Worm (Caenorhabditis elegans): ENCODE data around the gene sta-2.

DNA sequence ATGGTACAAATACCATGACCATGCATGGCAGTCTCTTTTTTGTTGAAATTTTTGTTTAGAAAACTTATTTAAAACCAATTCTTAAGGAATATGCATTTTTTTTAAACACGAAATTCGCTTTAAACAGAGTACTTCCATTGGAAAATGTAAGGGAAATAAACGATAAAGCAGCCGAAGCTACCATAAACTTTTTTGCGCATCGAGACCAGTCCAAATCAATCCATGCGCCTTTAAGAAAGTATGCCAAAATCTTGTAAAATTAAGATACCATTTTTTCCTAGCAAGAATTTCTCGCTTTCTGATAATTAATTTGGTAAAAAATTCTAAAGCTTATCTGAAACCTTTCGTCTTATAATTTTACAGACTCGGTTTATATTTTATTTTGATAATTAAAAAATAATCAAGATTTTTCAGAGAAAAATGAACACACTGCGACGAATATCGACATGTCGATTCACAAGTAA is 48.3 kb upstream of the sta-2 start, which contains the start of gene ZK287.7:
- no peak for TF ChIP-seq klf-2 (GFP tag; conservative IDR thresholded peaks at IDR 0.05)
- no peak for TF ChIP-seq ref-1 (GFP tag; conservative IDR thresholded peaks at IDR 0.05)
- no peak for TF ChIP-seq T22C8.4 (GFP tag; IDR thresholded peaks at IDR 0.05)
- no peak for TF ChIP-seq ztf-23 (GFP tag; IDR thresholded peaks at IDR 0.05)

Data from whole organism, midembryonic.